Fruit fly (Drosophila melanogaster): Measurements from ENCODE around the gene CG9643.
A peak's percentile ranks its signal among the peaks of the same experiment; 100 is the strongest.

CG9643 gene

DNA sequence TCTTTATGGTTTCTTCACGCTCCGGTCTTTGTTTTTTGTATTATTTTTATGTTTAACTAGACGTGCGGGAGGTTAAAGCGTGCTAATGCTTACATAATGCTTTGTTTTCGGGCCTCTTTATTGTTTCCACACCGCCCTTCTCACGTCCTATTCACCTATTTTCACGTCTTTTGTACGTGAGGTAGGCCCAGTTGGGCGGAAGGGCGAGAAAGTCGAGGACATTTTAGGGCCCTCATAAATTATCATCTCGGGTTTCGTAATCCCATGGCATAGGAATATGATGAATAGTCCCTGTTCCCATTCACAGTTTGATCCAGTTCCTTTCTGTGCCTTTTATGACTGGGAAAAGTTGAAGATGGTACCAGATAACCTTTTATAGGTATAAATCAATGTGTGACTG lies 26.4 kb upstream of the CG9643 start:
- TF ChIP-seq kay (GFP tag; ENCODE audit: borderline replicate concordance), result no peak
- TF ChIP-seq Hr96 (GFP tag; optimal IDR thresholded peaks at IDR 0.05), result no peak
- no peak for TF ChIP-seq CG12768 (GFP tag; optimal IDR thresholded peaks at IDR 0.05)

DNA sequence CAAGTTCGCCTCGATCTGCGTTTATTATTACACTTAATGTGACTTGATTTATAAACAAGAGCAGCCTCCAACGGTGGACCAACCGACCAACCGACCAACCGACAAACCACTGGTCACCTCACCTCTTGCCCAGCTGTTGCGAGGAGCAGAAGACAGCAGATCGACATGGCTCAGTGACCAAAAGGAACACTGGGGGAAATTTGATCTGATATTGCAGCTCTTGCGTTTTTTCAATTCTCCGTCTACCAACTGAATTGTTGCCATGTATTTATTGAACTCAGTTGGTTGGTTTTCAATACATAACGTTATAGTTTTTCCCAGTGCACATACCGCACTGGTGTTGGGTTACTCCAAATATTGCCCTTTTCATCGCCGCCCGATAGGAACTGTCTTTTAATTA lies 25.5 kb upstream of the CG9643 start:
- TF ChIP-seq bab1 (GFP tag; optimal IDR thresholded peaks at IDR 0.05) (no peak), kay (GFP tag; ENCODE audit: borderline replicate concordance) (no peak), Crg-1 (GFP tag; optimal IDR thresholded peaks at IDR 0.05) (no peak), CG33017 (tag; optimal IDR thresholded peaks at IDR 0.05) (no peak), CG11617 (GFP tag; optimal IDR thresholded peaks at IDR 0.05) (no peak), Hr96 (GFP tag; optimal IDR thresholded peaks at IDR 0.05) (no peak), cnc (optimal IDR thresholded peaks at IDR 0.05) (no peak), ovo (GFP tag; optimal IDR thresholded peaks at IDR 0.05) (no peak), CG7045 (GFP tag; optimal IDR thresholded peaks at IDR 0.05) (no peak), CG7101 (tag; optimal IDR thresholded peaks at IDR 0.05) (no peak), CG12768 (GFP tag; optimal IDR thresholded peaks at IDR 0.05) (no peak), pad (GFP tag; optimal IDR thresholded peaks at IDR 0.05) (no peak), CG5204 (GFP tag; optimal IDR thresholded peaks at IDR 0.05) (no peak), tj (GFP tag; optimal IDR thresholded peaks at IDR 0.05) (no peak)

DNA sequence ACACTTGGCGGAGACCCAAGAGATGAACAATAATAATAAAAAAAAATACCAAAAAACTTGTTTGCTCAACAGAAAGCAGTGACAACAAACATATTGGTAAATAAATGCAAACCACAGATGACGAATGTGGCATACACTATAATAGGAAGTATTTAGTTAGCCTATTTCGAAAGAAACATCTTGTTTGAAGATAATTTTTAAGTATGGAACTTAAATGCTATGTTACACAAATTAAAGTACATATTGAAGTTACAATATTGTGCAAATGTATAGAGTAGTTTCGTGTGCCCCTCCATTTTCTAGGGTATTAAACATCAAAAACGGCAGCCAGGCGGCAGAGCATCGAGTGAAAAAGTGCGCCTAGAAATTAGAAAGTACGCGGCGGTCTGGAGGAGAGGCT lies 24.3 kb upstream of the CG9643 start:
- TF ChIP-seq toe (GFP tag; optimal IDR thresholded peaks at IDR 0.05), result no peak
- no peak for TF ChIP-seq Clk (GFP tag; optimal IDR thresholded peaks at IDR 0.05)
- no peak for TF ChIP-seq CG1620 (GFP tag; optimal IDR thresholded peaks at IDR 0.05)
- TF ChIP-seq CG33017 (tag; optimal IDR thresholded peaks at IDR 0.05), result no peak
- TF ChIP-seq CG12768 (GFP tag; optimal IDR thresholded peaks at IDR 0.05), result no peak
- no peak for TF ChIP-seq cic (GFP tag; optimal IDR thresholded peaks at IDR 0.05)
- no peak for TF ChIP-seq CG5204 (GFP tag; optimal IDR thresholded peaks at IDR 0.05)
- TF ChIP-seq tj (GFP tag; optimal IDR thresholded peaks at IDR 0.05), result no peak
- no peak for TF ChIP-seq Crg-1 (GFP tag; optimal IDR thresholded peaks at IDR 0.05)
- TF ChIP-seq pad (GFP tag; optimal IDR thresholded peaks at IDR 0.05), result no peak
- TF ChIP-seq CG14711 (tag; optimal IDR thresholded peaks at IDR 0.05), result no peak
- TF ChIP-seq CG7101 (tag; optimal IDR thresholded peaks at IDR 0.05), result no peak
- no peak for TF ChIP-seq Hr96 (GFP tag; optimal IDR thresholded peaks at IDR 0.05)
- no peak for TF ChIP-seq CG11617 (GFP tag; optimal IDR thresholded peaks at IDR 0.05)

DNA sequence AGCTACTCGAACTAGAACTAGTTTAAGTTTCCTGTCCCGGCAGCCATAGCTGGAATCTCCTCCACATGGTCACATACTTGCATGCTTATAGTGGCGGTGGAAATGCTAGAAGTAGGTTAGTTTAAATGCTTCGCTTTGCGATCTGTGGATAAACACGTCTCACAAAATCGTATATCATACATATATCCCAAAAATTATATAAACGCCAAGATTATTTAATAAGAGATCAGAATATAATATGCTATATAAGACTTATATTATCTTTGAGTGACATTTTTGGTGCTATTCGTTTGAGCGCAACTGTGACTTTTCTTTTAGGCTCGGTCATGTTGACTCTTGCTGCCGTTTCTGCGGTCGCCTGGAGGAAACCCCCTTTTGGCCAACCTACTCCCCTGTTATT lies 22.9 kb upstream of the CG9643 start:
- TF ChIP-seq kay (GFP tag; ENCODE audit: borderline replicate concordance), result no peak

DNA sequence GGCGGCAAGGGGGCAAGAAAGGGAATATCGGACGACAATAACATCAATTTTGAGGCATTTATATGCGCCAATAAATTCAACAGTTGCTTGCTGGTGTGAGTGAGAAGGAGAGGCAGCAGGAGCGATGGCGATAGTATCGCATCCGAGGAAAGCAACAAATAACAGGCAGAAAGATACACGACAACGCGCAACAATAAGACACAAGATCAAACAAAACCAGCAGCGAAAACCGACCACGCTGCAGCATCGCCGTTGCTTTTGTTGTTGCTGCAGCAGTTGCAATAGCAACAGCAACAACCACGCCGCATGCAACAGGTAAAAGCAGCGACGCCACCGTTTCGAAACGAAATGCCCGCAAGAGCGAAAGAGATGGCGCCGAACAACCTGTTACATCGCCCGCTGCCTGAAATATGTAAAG lies 21.4 kb upstream of the CG9643 start:
- TF ChIP-seq Crg-1 (GFP tag; optimal IDR thresholded peaks at IDR 0.05), result no peak
- TF ChIP-seq CG7045 (GFP tag; optimal IDR thresholded peaks at IDR 0.05), result no peak
- no peak for TF ChIP-seq toe (GFP tag; optimal IDR thresholded peaks at IDR 0.05)
- no peak for TF ChIP-seq CG12768 (GFP tag; optimal IDR thresholded peaks at IDR 0.05)
- TF ChIP-seq Hr96 (GFP tag; optimal IDR thresholded peaks at IDR 0.05), result no peak
- TF ChIP-seq CG14711 (tag; optimal IDR thresholded peaks at IDR 0.05), result no peak
- no peak for TF ChIP-seq cnc (optimal IDR thresholded peaks at IDR 0.05)
- no peak for TF ChIP-seq CG11617 (GFP tag; optimal IDR thresholded peaks at IDR 0.05)
- TF ChIP-seq ovo (GFP tag; optimal IDR thresholded peaks at IDR 0.05), result no peak
- TF ChIP-seq CG33017 (tag; optimal IDR thresholded peaks at IDR 0.05), result no peak
- no peak for TF ChIP-seq CG5204 (GFP tag; optimal IDR thresholded peaks at IDR 0.05)
- no peak for TF ChIP-seq bab1 (GFP tag; optimal IDR thresholded peaks at IDR 0.05)
- no peak for TF ChIP-seq CG1620 (GFP tag; optimal IDR thresholded peaks at IDR 0.05)
- TF ChIP-seq kay (GFP tag; ENCODE audit: borderline replicate concordance), result no peak

DNA sequence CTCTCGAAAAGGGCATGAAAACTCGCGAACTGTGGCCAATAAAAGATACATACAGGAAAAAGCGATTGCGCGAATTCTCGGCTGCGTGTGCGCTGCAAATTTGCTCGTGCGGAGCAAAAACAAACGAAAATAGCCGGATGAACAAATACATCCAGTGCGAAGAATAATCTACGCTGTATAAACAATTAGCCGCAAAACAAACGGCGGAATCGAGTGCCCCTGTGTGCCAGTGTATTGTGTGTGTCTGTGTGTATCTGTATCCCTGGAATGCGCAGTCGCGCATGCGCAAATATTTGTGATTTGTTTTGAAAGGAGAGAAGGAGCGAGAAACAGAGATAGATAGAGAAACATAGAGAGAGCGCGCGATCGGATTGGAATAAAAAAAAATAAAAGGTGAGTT lies 20.5 kb upstream of the CG9643 start:
- TF ChIP-seq cnc (optimal IDR thresholded peaks at IDR 0.05) (no peak), ovo (GFP tag; optimal IDR thresholded peaks at IDR 0.05) (no peak), bab1 (GFP tag; optimal IDR thresholded peaks at IDR 0.05) (no peak), pad (GFP tag; optimal IDR thresholded peaks at IDR 0.05) (no peak), toe (GFP tag; optimal IDR thresholded peaks at IDR 0.05) (no peak)

DNA sequence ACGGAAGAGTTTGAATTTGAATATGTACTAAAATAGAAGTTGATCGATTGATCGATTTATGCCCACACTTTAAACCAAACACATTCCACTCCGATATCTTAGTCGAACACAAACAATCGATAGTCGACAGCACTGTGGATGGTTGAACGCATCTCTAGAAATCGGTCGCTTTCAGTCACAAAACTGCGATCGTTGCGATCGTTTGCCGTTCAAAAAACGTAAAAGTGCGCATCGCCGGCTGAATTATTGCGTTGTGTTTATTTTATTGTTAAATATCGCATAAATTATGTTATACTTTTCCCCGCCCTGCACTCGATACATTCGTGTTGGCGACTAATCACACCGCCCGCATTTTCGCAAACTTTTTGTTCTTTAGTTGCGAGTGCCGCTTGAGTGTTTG lies 20.0 kb upstream of the CG9643 start, which contains the start of gene Ccdc85:
Ccdc85 (plus strand) TSS at position 174 of the 400 bp plus-strand sequence.
- TF ChIP-seq tj (GFP tag; optimal IDR thresholded peaks at IDR 0.05) (peak; percentile 61), Crg-1 (GFP tag; optimal IDR thresholded peaks at IDR 0.05) (no peak), Hr96 (GFP tag; optimal IDR thresholded peaks at IDR 0.05) (no peak), cic (GFP tag; optimal IDR thresholded peaks at IDR 0.05) (no peak), CG33017 (tag; optimal IDR thresholded peaks at IDR 0.05) (no peak), CG1620 (GFP tag; optimal IDR thresholded peaks at IDR 0.05) (no peak), CG7045 (GFP tag; optimal IDR thresholded peaks at IDR 0.05) (no peak), CG14711 (tag; optimal IDR thresholded peaks at IDR 0.05) (no peak), ovo (GFP tag; optimal IDR thresholded peaks at IDR 0.05) (no peak), kay (GFP tag; ENCODE audit: borderline replicate concordance) (no peak), Clk (GFP tag; optimal IDR thresholded peaks at IDR 0.05) (no peak), toe (GFP tag; optimal IDR thresholded peaks at IDR 0.05) (no peak), CG12768 (GFP tag; optimal IDR thresholded peaks at IDR 0.05) (no peak), bab1 (GFP tag; optimal IDR thresholded peaks at IDR 0.05) (peak; percentile 19)

DNA sequence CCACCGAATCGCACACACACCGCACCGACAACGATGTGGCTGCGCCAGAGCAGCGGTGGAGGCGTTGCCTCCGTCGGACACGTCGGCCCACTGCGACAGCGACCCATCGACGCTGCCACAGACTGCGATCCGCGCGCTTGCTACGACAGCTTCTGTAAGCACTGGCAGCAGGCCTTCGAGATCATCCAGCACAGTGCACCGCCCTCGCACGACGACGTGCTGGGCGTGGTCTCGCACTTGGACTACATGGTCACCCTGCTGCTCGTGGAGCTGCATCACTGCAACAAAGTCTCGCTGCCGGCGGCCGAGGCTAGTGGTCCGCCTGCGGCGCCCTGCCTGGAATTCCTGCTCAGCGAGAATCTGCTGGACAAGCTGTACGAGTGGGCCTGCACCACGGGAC lies 14.6 kb upstream of the CG9643 start:
- TF ChIP-seq Crg-1 (GFP tag; optimal IDR thresholded peaks at IDR 0.05) (no peak), pad (GFP tag; optimal IDR thresholded peaks at IDR 0.05) (no peak), Clk (GFP tag; optimal IDR thresholded peaks at IDR 0.05) (no peak), CG7101 (tag; optimal IDR thresholded peaks at IDR 0.05) (no peak), CG11617 (GFP tag; optimal IDR thresholded peaks at IDR 0.05) (no peak), CG14711 (tag; optimal IDR thresholded peaks at IDR 0.05) (no peak), bab1 (GFP tag; optimal IDR thresholded peaks at IDR 0.05) (no peak), Hr96 (GFP tag; optimal IDR thresholded peaks at IDR 0.05) (no peak), CG33017 (tag; optimal IDR thresholded peaks at IDR 0.05) (no peak), cic (GFP tag; optimal IDR thresholded peaks at IDR 0.05) (no peak), CG7045 (GFP tag; optimal IDR thresholded peaks at IDR 0.05) (no peak)
